Worm (Caenorhabditis elegans): ENCODE measurements around the gene ZK697.8.

DNA sequence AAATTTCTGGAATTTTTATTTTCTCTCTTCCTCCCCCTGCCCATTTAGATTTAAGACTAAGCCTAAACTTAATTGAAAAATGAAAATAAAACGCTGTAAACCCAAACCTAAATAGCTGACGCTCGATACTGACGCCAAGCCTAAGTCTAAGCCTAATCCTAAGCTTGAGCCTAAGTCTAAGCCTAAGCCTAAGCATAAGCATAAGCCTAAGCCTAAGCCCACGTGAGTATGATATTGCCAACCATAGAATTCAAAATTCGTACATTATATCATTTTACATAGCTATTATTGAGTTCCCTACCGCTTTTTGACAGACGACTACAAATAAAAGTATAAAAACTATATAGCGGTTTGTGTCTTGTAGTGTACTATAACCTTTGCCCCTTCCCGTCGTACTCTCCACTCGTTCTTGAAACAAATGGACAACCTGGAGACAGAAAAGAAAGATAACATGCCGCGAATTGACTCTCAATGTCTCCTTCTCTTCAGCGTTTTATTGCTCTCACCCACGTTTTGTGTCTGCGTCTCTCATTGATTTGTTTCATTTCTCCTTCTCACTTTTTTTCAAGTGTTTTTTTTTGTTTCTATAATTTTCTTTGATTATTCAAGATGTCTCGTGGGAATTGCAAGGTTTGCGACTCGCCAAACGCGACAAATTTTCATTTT is 5.6 kb downstream of the ZK697.8 start, which contains the start of gene nhr-256:
- TF ChIP-seq ztf-11 (tag; optimal IDR thresholded peaks at IDR 0.05) (no peak), fkh-10 (GFP tag; optimal IDR thresholded peaks at IDR 0.05) (no peak), ama-1 (optimal IDR thresholded peaks at IDR 0.05) (no peak), nhr-28 (tag; optimal IDR thresholded peaks at IDR 0.05) (peak; percentile 100), nhr-48 (tag; optimal IDR thresholded peaks at IDR 0.05) (peak; percentile 86), unc-62 (GFP tag; optimal IDR thresholded peaks at IDR 0.05 in 1 of 2) (peak in 1 of 2 experiments; percentile 67), unc-62 (tag; optimal IDR thresholded peaks at IDR 0.05) (no peak), T26A8.4 (GFP tag; IDR thresholded peaks at IDR 0.05) (no peak), unc-39 (tag; optimal IDR thresholded peaks at IDR 0.05) (no peak), skn-1 (tag; optimal IDR thresholded peaks at IDR 0.05) (no peak), rbr-2 (tag; optimal IDR thresholded peaks at IDR 0.05) (no peak), lin-13 (GFP tag; optimal IDR thresholded peaks at IDR 0.05) (no peak), nhr-6 (tag; optimal IDR thresholded peaks at IDR 0.05) (peak; percentile 32), zag-1 (tag; optimal IDR thresholded peaks at IDR 0.05) (no peak)

Data from whole organism, L4 larva.